Fruit fly (Drosophila melanogaster) whole organism, embryonic: ENCODE data around the gene Sec3.

ENCODE experiments used
- BtbVII ChIP-seq: fragments of 200-800 bp; sonication (Bioruptor generic); optimal IDR thresholded peaks from 3 replicates; lab custom pipeline; 2017; ENCODE audit warnings: missing biosample characterization, mild to moderate bottlenecking, missing genetic modification characterization
- CG10654 ChIP-seq: fragments of 200-800 bp; sonication (Bioruptor generic); optimal IDR thresholded peaks from 2 replicates; lab custom pipeline; 2016; ENCODE audit warnings: missing biosample characterization, missing genetic modification characterization
- CG12104 ChIP-seq: fragments of 200-800 bp; sonication (Bioruptor generic); optimal IDR thresholded peaks from 3 replicates; lab custom pipeline; 2016; ENCODE audit warnings: missing biosample characterization, missing genetic modification characterization
- CG12659 ChIP-seq: fragments of 200-800 bp; sonication (Bioruptor generic); optimal IDR thresholded peaks from 3 replicates; lab custom pipeline; 2017; ENCODE audit warnings: mild to moderate bottlenecking, missing biosample characterization, missing genetic modification reagents, missing genetic modification characterization
- CG17359 ChIP-seq: fragments of 200-800 bp; sonication (Bioruptor generic); optimal IDR thresholded peaks from 3 replicates; lab custom pipeline; 2018; ENCODE audit warnings: missing biosample characterization, mild to moderate bottlenecking, missing genetic modification characterization, moderate library complexity
- CG17802 ChIP-seq: fragments of 200-800 bp; sonication (Bioruptor generic); optimal IDR thresholded peaks from 2 replicates; lab custom pipeline; 2018; ENCODE audit warnings: missing biosample characterization, mild to moderate bottlenecking, missing genetic modification characterization, moderate library complexity
- CG1832 ChIP-seq: fragments of 200-800 bp; sonication (Bioruptor generic); optimal IDR thresholded peaks from 2 replicates; lab custom pipeline; 2017; ENCODE audit warnings: missing biosample characterization, mild to moderate bottlenecking, missing genetic modification characterization, inconsistent platforms
- CG30020 ChIP-seq: fragments of 200-800 bp; optimal IDR thresholded peaks from 2 replicates; lab custom pipeline; 2019; ENCODE audit warnings: missing biosample characterization, mild to moderate bottlenecking, missing genetic modification characterization, moderate library complexity
- CG32532 ChIP-seq: fragments of 200-800 bp; sonication (Bioruptor generic); IDR thresholded peaks from 2 replicates; pipeline ENCODE4 v1.3.6; 2022; ENCODE audit warnings: missing biosample characterization, missing genetic modification characterization
- CG34224 ChIP-seq: fragments of 200-800 bp; sonication (Bioruptor generic); IDR thresholded peaks from 3 replicates; pipeline ENCODE4 v1.3.6; 2022; ENCODE audit warnings: missing biosample characterization, missing genetic modification characterization; ENCODE audit not compliant: partially characterized antibody
- CG34422 ChIP-seq: fragments of 200-800 bp; sonication (Bioruptor generic); IDR thresholded peaks from 3 replicates; pipeline ENCODE4 v1.3.6; 2022; ENCODE audit warnings: missing biosample characterization, missing genetic modification characterization
- CG3838 ChIP-seq: fragments of 200-800 bp; sonication (Bioruptor generic); optimal IDR thresholded peaks from 3 replicates; lab custom pipeline; 2016; ENCODE audit warnings: missing biosample characterization, missing genetic modification characterization
- CG4328 ChIP-seq: fragments of 200-800 bp; sonication (Bioruptor generic); optimal IDR thresholded peaks from 3 replicates; lab custom pipeline; 2017; ENCODE audit warnings: missing biosample characterization, missing genetic modification reagents, missing genetic modification characterization
- CG43689 ChIP-seq: fragments of 200-800 bp; sonication (Bioruptor generic); IDR thresholded peaks from 2 replicates; pipeline ENCODE4 v1.3.6; 2022; ENCODE audit warnings: missing biosample characterization, missing genetic modification characterization
- CG4707 ChIP-seq: fragments of 200-800 bp; sonication (Bioruptor generic); optimal IDR thresholded peaks from 2 replicates; lab custom pipeline; 2018; ENCODE audit warnings: missing biosample characterization, mild to moderate bottlenecking, missing genetic modification characterization, moderate library complexity
- CG5245 ChIP-seq: fragments of 200-800 bp; sonication (Bioruptor generic); optimal IDR thresholded peaks from 3 replicates; lab custom pipeline; 2016; ENCODE audit warnings: missing biosample characterization, missing genetic modification characterization
- CG6683 ChIP-seq: fragments of 200-800 bp; sonication (Bioruptor generic); optimal IDR thresholded peaks from 2 replicates; lab custom pipeline; 2017; ENCODE audit warnings: missing biosample characterization, mild to moderate bottlenecking, missing genetic modification characterization, missing genetic modification reagents
- CG7839 ChIP-seq: fragments of 200-800 bp; sonication (Bioruptor generic); optimal IDR thresholded peaks from 3 replicates; lab custom pipeline; 2018; ENCODE audit warnings: missing biosample characterization, mild to moderate bottlenecking, missing genetic modification characterization, moderate library complexity
- D ChIP-seq, 2 experiments: fragments of 200-800 bp in 1 of 2; fragments of >200 bp in 1 of 2; sonication (Bioruptor generic) in 1 of 2; optimal IDR thresholded peaks; 2 replicates in 1 of 2; 3 replicates in 1 of 2; lab custom pipeline; 2017; ENCODE audit warnings: mild to moderate bottlenecking in 1 of 2, missing biosample characterization in 1 of 2, missing genetic modification characterization in 1 of 2, missing genetic modification reagents in 1 of 2
- D19B ChIP-seq: fragments of 200-800 bp; sonication (Bioruptor generic); optimal IDR thresholded peaks from 2 replicates; lab custom pipeline; 2017; ENCODE audit warnings: missing biosample characterization, mild to moderate bottlenecking, missing genetic modification characterization
- E2f1 ChIP-seq: fragments of 200-800 bp; sonication (Bioruptor generic); IDR thresholded peaks from 2 replicates; pipeline ENCODE4 v1.3.6; 2022; ENCODE audit warnings: missing biosample characterization, missing genetic modification characterization
- Ets65A ChIP-seq: fragments of 200-800 bp; sonication (Bioruptor generic); peaks from one replicate; lab custom pipeline; 2016; ENCODE audit warnings: missing biosample characterization, missing genetic modification characterization
- Jarid2 ChIP-seq: fragments of 200-800 bp; sonication (Bioruptor generic); optimal IDR thresholded peaks from 3 replicates; lab custom pipeline; 2017; ENCODE audit warnings: mild to moderate bottlenecking, missing biosample characterization, missing genetic modification reagents, missing genetic modification characterization
- Lpt ChIP-seq: fragments of >200 bp; optimal IDR thresholded peaks from 2 replicates; lab custom pipeline; 2018; ENCODE audit warnings: missing biosample characterization, missing genetic modification characterization
- Mad ChIP-seq: fragments of 200-800 bp; sonication (Bioruptor generic); optimal IDR thresholded peaks from 2 replicates; lab custom pipeline; 2016; ENCODE audit warnings: missing biosample characterization, missing genetic modification characterization
- Rx ChIP-seq: fragments of 200-800 bp; sonication (Bioruptor generic); IDR thresholded peaks from 2 replicates; pipeline ENCODE4 v1.3.6; 2022; ENCODE audit warnings: missing biosample characterization, missing genetic modification characterization
- Vsx1 ChIP-seq: fragments of 200-800 bp; sonication (Bioruptor generic); optimal IDR thresholded peaks from 2 replicates; lab custom pipeline; 2017; ENCODE audit warnings: missing biosample characterization, mild to moderate bottlenecking, missing genetic modification characterization, missing genetic modification reagents
- ato ChIP-seq: fragments of 200-800 bp; sonication (Bioruptor generic); IDR thresholded peaks from 2 replicates; pipeline ENCODE4 v1.3.6; 2022; ENCODE audit warnings: missing biosample characterization, missing genetic modification characterization; ENCODE audit not compliant: partially characterized antibody
- dimm ChIP-seq: fragments of 200-800 bp; sonication (Bioruptor generic); IDR thresholded peaks from 2 replicates; pipeline ENCODE4 v1.3.6; 2022; ENCODE audit warnings: missing biosample characterization, missing genetic modification characterization
- disco-r ChIP-seq: fragments of 200-800 bp; sonication (Bioruptor generic); optimal IDR thresholded peaks from 2 replicates; lab custom pipeline; 2016; ENCODE audit warnings: missing biosample characterization, missing genetic modification characterization
- dmrt99B ChIP-seq: fragments of 200-800 bp; sonication (Bioruptor generic); optimal IDR thresholded peaks from 2 replicates; lab custom pipeline; 2018; ENCODE audit warnings: missing biosample characterization, mild to moderate bottlenecking, missing genetic modification characterization, moderate library complexity
- fd96Cb ChIP-seq: fragments of 200-800 bp; sonication (Bioruptor generic); optimal IDR thresholded peaks from 2 replicates; lab custom pipeline; 2018; ENCODE audit warnings: missing biosample characterization, mild to moderate bottlenecking, missing genetic modification characterization, moderate library complexity
- gcm ChIP-seq: fragments of 200-800 bp; sonication (Bioruptor generic); optimal IDR thresholded peaks from 2 replicates; lab custom pipeline; 2019; ENCODE audit warnings: missing biosample characterization, mild to moderate bottlenecking, missing genetic modification characterization, moderate library complexity
- gfzf ChIP-seq: fragments of 200-800 bp; sonication (Bioruptor generic); optimal IDR thresholded peaks from 2 replicates; lab custom pipeline; 2016; ENCODE audit warnings: missing biosample characterization, mild to moderate bottlenecking, missing genetic modification characterization, moderate library complexity
- ind ChIP-seq: fragments of 200-800 bp; sonication (Bioruptor generic); optimal IDR thresholded peaks from 3 replicates; lab custom pipeline; 2016; ENCODE audit warnings: missing biosample characterization, missing genetic modification characterization
- kah ChIP-seq: fragments of 200-800 bp; sonication (Bioruptor generic); optimal IDR thresholded peaks from 2 replicates; lab custom pipeline; 2018; ENCODE audit warnings: missing biosample characterization, mild to moderate bottlenecking, missing genetic modification characterization
- ken ChIP-seq: fragments of 200-800 bp; sonication (Bioruptor generic); IDR thresholded peaks from 3 replicates; pipeline ENCODE4 v1.3.6; 2022; ENCODE audit warnings: missing biosample characterization, missing genetic modification characterization
- kni ChIP-seq: fragments of 200-800 bp; sonication (Bioruptor generic); optimal IDR thresholded peaks from 3 replicates; lab custom pipeline; 2017; ENCODE audit warnings: mild to moderate bottlenecking, missing biosample characterization, missing genetic modification reagents, missing genetic modification characterization
- lilli ChIP-seq: fragments of 200-800 bp; sonication (Bioruptor generic); optimal IDR thresholded peaks from 3 replicates; lab custom pipeline; 2016; ENCODE audit warnings: missing biosample characterization, missing genetic modification characterization
- lmd ChIP-seq: fragments of 200-800 bp; sonication (Bioruptor generic); IDR thresholded peaks from 2 replicates; pipeline ENCODE4 v1.3.6; 2022; ENCODE audit warnings: missing biosample characterization, missing genetic modification characterization
- mirr ChIP-seq: fragments of 200-800 bp; sonication (Bioruptor generic); optimal IDR thresholded peaks from 3 replicates; lab custom pipeline; 2018; ENCODE audit warnings: missing biosample characterization, mild to moderate bottlenecking, missing genetic modification characterization
- odd ChIP-seq: fragments of 200-800 bp; sonication (Bioruptor generic); optimal IDR thresholded peaks from 2 replicates; lab custom pipeline; 2017; ENCODE audit warnings: missing biosample characterization, mild to moderate bottlenecking, missing genetic modification characterization
- prd ChIP-seq, 3 experiments: fragments of >200 bp in 2 of 3; fragments of 200-800 bp in 1 of 3; sonication (Bioruptor generic) in 1 of 3; optimal IDR thresholded peaks in 2 of 3; IDR thresholded peaks in 1 of 3; 2 replicates in 2 of 3; 3 replicates in 1 of 3; pipeline versions ENCODE4 v1.3.6 to Lab custom; 2017 to 2022; ENCODE audit warnings: missing biosample characterization in 1 of 3, missing genetic modification characterization in 1 of 3
- pzg ChIP-seq: fragments of 200-800 bp; sonication (Bioruptor generic); optimal IDR thresholded peaks from 3 replicates; lab custom pipeline; 2018; ENCODE audit warnings: missing biosample characterization, mild to moderate bottlenecking, missing genetic modification characterization, moderate library complexity
- sc ChIP-seq, 3 experiments: fragments of >200 bp in 2 of 3; fragments of 200-800 bp in 1 of 3; sonication (Bioruptor generic) in 1 of 3; optimal IDR thresholded peaks; 2 replicates in 2 of 3; 3 replicates in 1 of 3; lab custom pipeline; 2017; ENCODE audit warnings: mild to moderate bottlenecking in 1 of 3, missing biosample characterization in 1 of 3, missing genetic modification characterization in 1 of 3, missing genetic modification reagents in 1 of 3
- unc-4 ChIP-seq: fragments of 200-800 bp; sonication (Bioruptor generic); IDR thresholded peaks from 2 replicates; pipeline ENCODE4 v1.3.6; 2022; ENCODE audit warnings: missing biosample characterization, missing genetic modification characterization; ENCODE audit not compliant: partially characterized antibody
- wek ChIP-seq: fragments of 200-800 bp; sonication (Bioruptor generic); optimal IDR thresholded peaks from 3 replicates; lab custom pipeline; 2018; ENCODE audit warnings: missing biosample characterization, mild to moderate bottlenecking, missing genetic modification characterization, moderate library complexity
- zfh1 ChIP-seq: fragments of 200-800 bp; sonication (Bioruptor generic); IDR thresholded peaks from 3 replicates; pipeline ENCODE4 v1.3.6; 2022; ENCODE audit warnings: missing biosample characterization, missing genetic modification characterization

The Sec3 gene

dm6 chr3L:17430957-17431585 is 6.1 kb upstream of the Sec3 start (continued):
- no peak for TF ChIP-seq CG12659
- TF ChIP-seq Ets65A (GFP tag; lab: Kevin White, UChicago) = no peak
- no peak for TF ChIP-seq zfh1 (GFP tag; lab: Robert Waterston, UW)
- no peak for TF ChIP-seq CG1832 (GFP tag; lab: Kevin White, UChicago)
- no peak for TF ChIP-seq Jarid2 (GFP tag; lab: Kevin White, UChicago)
- no peak for TF ChIP-seq CG4328 (GFP tag; lab: Kevin White, UChicago)
- TF ChIP-seq gfzf (GFP tag; lab: Kevin White, UChicago) = no peak
- TF ChIP-seq fd96Cb (tag; lab: Kevin White, UChicago) = no peak
- peak; percentile 33 for TF ChIP-seq mirr (GFP tag; lab: Kevin White, UChicago)
- TF ChIP-seq dimm = no peak
- TF ChIP-seq disco-r (GFP tag; lab: Kevin White, UChicago) = no peak
- TF ChIP-seq Lpt (GFP tag; lab: Kevin White, UChicago) = no peak
- TF ChIP-seq CG6683 (GFP tag; lab: Kevin White, UChicago) = no peak
- no peak for TF ChIP-seq E2f1
- TF ChIP-seq unc-4 (GFP tag; lab: Robert Waterston, UW) = no peak
- no peak for TF ChIP-seq kah (GFP tag; lab: Kevin White, UChicago)
- TF ChIP-seq CG12104 = no peak
- no peak for TF ChIP-seq odd (GFP tag; lab: Kevin White, UChicago)
- TF ChIP-seq Mad (GFP tag; lab: Kevin White, UChicago) = no peak
- TF ChIP-seq CG43689 (GFP tag; lab: Robert Waterston, UW) = no peak
- TF ChIP-seq sc (optimal IDR thresholded peaks at IDR 0.05; lab: Kevin White, UChicago) = no peak
- no peak for TF ChIP-seq sc (GFP tag; optimal IDR thresholded peaks at IDR 0.05; lab: Kevin White, UChicago)
- TF ChIP-seq lilli (GFP tag; lab: Kevin White, UChicago) = peak; percentile 14
- no peak for TF ChIP-seq CG30020 (tag; lab: Kevin White, UChicago)
- no peak for TF ChIP-seq kni
- TF ChIP-seq prd (optimal IDR thresholded peaks at IDR 0.05; lab: Kevin White, UChicago) = no peak
- no peak for TF ChIP-seq prd (GFP tag; IDR thresholded peaks at IDR 0.05; lab: Robert Waterston, UW)
- peak; percentile 7 for TF ChIP-seq Vsx1 (GFP tag; lab: Kevin White, UChicago)
- TF ChIP-seq BtbVII (GFP tag; lab: Kevin White, UChicago) = no peak
- no peak for TF ChIP-seq CG5245 (GFP tag; lab: Kevin White, UChicago)
- TF ChIP-seq CG32532 (GFP tag; lab: Robert Waterston, UW) = no peak
- TF ChIP-seq wek (GFP tag; lab: Kevin White, UChicago) = no peak
- TF ChIP-seq CG3838 (GFP tag; lab: Kevin White, UChicago) = no peak
- TF ChIP-seq D19B = peak; percentile 20
- TF ChIP-seq gcm (GFP tag; lab: Kevin White, UChicago) = no peak
- TF ChIP-seq CG17359 (tag; lab: Kevin White, UChicago) = no peak
- TF ChIP-seq Rx = no peak
- no peak for TF ChIP-seq pzg
- peak; percentile 21 for TF ChIP-seq CG7839 (tag; lab: Kevin White, UChicago)
- TF ChIP-seq D (optimal IDR thresholded peaks at IDR 0.05; lab: Kevin White, UChicago) = no peak
- TF ChIP-seq D (GFP tag; optimal IDR thresholded peaks at IDR 0.05; lab: Kevin White, UChicago) = no peak
- TF ChIP-seq lmd (GFP tag; lab: Robert Waterston, UW) = no peak
- TF ChIP-seq ind (GFP tag; lab: Kevin White, UChicago) = no peak
- TF ChIP-seq CG34224 (GFP tag; lab: Robert Waterston, UW) = no peak
- TF ChIP-seq dmrt99B (tag; lab: Kevin White, UChicago) = peak; percentile 13
- no peak for TF ChIP-seq CG4707
- TF ChIP-seq ato (GFP tag; lab: Robert Waterston, UW) = no peak
- no peak for TF ChIP-seq CG34422 (GFP tag; lab: Robert Waterston, UW)
- TF ChIP-seq CG10654 (GFP tag; lab: Kevin White, UChicago) = no peak
- TF ChIP-seq ken (GFP tag; lab: Robert Waterston, UW) = no peak
- TF ChIP-seq CG17802 = no peak
